Worm (Caenorhabditis elegans): ENCODE results near the gene sri-30.

- TF ChIP-seq ztf-11 (tag; optimal IDR thresholded peaks at IDR 0.05) (no peak), blmp-1 (tag; optimal IDR thresholded peaks at IDR 0.05; ENCODE audit: insufficient read depth) (no peak), alr-1 (tag; optimal IDR thresholded peaks at IDR 0.05) (no peak), F13H6.1 (tag; optimal IDR thresholded peaks at IDR 0.05) (no peak), elt-3 (tag; optimal IDR thresholded peaks at IDR 0.05) (no peak), nhr-77 (tag; optimal IDR thresholded peaks at IDR 0.05) (no peak), sma-9 (GFP tag; optimal IDR thresholded peaks at IDR 0.05) (no peak), sma-9 (tag; optimal IDR thresholded peaks at IDR 0.05) (no peak), snpc-4 (tag; optimal IDR thresholded peaks at IDR 0.05) (no peak), egl-27 (tag; optimal IDR thresholded peaks at IDR 0.05) (no peak), elt-1 (tag; optimal IDR thresholded peaks at IDR 0.05) (no peak), gmeb-1 (tag; optimal IDR thresholded peaks at IDR 0.05) (no peak), mbf-1 (tag; optimal IDR thresholded peaks at IDR 0.05) (no peak)
These were observed 43.8 kb upstream of the sri-30 start, which contains the start of gene lido-10 for ce11 chrII:3002211-3002610.

Data from whole organism, L2 larva.